Fruit fly (Drosophila melanogaster): ENCODE measurements around the gene CG7990.

The CG7990 gene

dm6 chrX:19216671-19217070 lies 14.9 kb upstream of the CG7990 start:
- no peak for TF ChIP-seq salr (GFP tag; optimal IDR thresholded peaks at IDR 0.05)
- TF ChIP-seq CG8632 (GFP tag; optimal IDR thresholded peaks at IDR 0.05) = no peak
- no peak for TF ChIP-seq ss (GFP tag; optimal IDR thresholded peaks at IDR 0.05)
- TF ChIP-seq CG8319 (GFP tag; optimal IDR thresholded peaks at IDR 0.05) = no peak
- no peak for TF ChIP-seq Sox15 (GFP tag; optimal IDR thresholded peaks at IDR 0.05)
- no peak for TF ChIP-seq CG11294 (GFP tag; IDR thresholded peaks at IDR 0.05)
- TF ChIP-seq spab (GFP tag; optimal IDR thresholded peaks at IDR 0.05) = no peak
- no peak for TF ChIP-seq Met (GFP tag; optimal IDR thresholded peaks at IDR 0.05)
- no peak for TF ChIP-seq esn (GFP tag; optimal IDR thresholded peaks at IDR 0.05)
- TF ChIP-seq CG32006 (GFP tag; optimal IDR thresholded peaks at IDR 0.05) = no peak
- TF ChIP-seq cyc (GFP tag; optimal IDR thresholded peaks at IDR 0.05) = no peak
- TF ChIP-seq CG3032 (tag; optimal IDR thresholded peaks at IDR 0.05) = no peak
- no peak for TF ChIP-seq Sox102F (GFP tag; optimal IDR thresholded peaks at IDR 0.05)
- TF ChIP-seq CG6163 (GFP tag; IDR thresholded peaks at IDR 0.05) = no peak
- no peak for TF ChIP-seq Hr39 (GFP tag; optimal IDR thresholded peaks at IDR 0.05)
- no peak for TF ChIP-seq eg (GFP tag; IDR thresholded peaks at IDR 0.05)
- no peak for TF ChIP-seq CG1621 (tag; optimal IDR thresholded peaks at IDR 0.05)
- no peak for TF ChIP-seq net (GFP tag; optimal IDR thresholded peaks at IDR 0.05)
- TF ChIP-seq acj6 (GFP tag; optimal IDR thresholded peaks at IDR 0.05) = no peak

dm6 chrX:19215215-19215614 lies 13.4 kb upstream of the CG7990 start, which contains the start of gene Muc18B:
Gene Muc18B, plus strand, starts transcription at chrX:19215515.
- no peak for TF ChIP-seq dsx (GFP tag; optimal IDR thresholded peaks at IDR 0.05; ENCODE audit: poor library complexity, severe bottlenecking)
- no peak for TF ChIP-seq Blimp-1 (GFP tag; optimal IDR thresholded peaks at IDR 0.05)
- no peak for TF ChIP-seq CG8632 (GFP tag; optimal IDR thresholded peaks at IDR 0.05)
- no peak for TF ChIP-seq CG3032 (tag; optimal IDR thresholded peaks at IDR 0.05)
- TF ChIP-seq Sox15 (GFP tag; optimal IDR thresholded peaks at IDR 0.05) = no peak
- no peak for TF ChIP-seq pdm3 (GFP tag; optimal IDR thresholded peaks at IDR 0.05)
- TF ChIP-seq fd85E (GFP tag; optimal IDR thresholded peaks at IDR 0.05) = no peak
- TF ChIP-seq CG8119 (GFP tag; IDR thresholded peaks at IDR 0.05) = no peak
- TF ChIP-seq CG9139 (GFP tag; optimal IDR thresholded peaks at IDR 0.05) = no peak
- no peak for TF ChIP-seq dac (GFP tag; optimal IDR thresholded peaks at IDR 0.05)
- no peak for TF ChIP-seq esn (GFP tag; optimal IDR thresholded peaks at IDR 0.05)
- TF ChIP-seq CG34406 (GFP tag; optimal IDR thresholded peaks at IDR 0.05) = no peak
- no peak for TF ChIP-seq Sox14 (GFP tag; optimal IDR thresholded peaks at IDR 0.05)
- no peak for TF ChIP-seq Eip75B (GFP tag; optimal IDR thresholded peaks at IDR 0.05)
- no peak for TF ChIP-seq Hr4 (GFP tag; optimal IDR thresholded peaks at IDR 0.05)
- no peak for TF ChIP-seq Met (GFP tag; optimal IDR thresholded peaks at IDR 0.05)
- no peak for TF ChIP-seq Gug (GFP tag; IDR thresholded peaks at IDR 0.05)
- no peak for TF ChIP-seq Hr39 (GFP tag; optimal IDR thresholded peaks at IDR 0.05)

DNA sequence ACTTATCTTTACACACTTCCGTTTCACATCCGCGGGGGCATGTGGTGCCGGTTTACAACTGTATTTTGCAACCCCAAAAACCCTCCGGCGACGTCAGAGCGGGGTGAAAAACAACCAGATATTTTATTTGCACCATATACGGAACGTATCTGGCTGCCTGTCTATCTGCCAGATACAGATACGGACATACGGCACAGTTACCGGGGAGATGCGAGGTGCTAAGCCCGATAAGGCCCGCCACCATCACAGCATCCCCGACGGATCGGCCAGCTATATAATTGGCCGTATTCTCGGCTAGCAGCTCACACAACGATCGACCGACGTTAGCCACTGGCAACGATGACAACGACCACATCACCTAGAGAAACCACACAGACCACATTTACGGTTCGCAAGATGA lies 11.2 kb upstream of the CG7990 start, which contains the start of gene Mur18B:
Mur18B (plus strand) TSS at position 301 of the 400 bp plus-strand sequence.
- TF ChIP-seq CG4318 (GFP tag; optimal IDR thresholded peaks at IDR 0.05) (no peak), dac (GFP tag; optimal IDR thresholded peaks at IDR 0.05) (no peak), CG34406 (GFP tag; optimal IDR thresholded peaks at IDR 0.05) (no peak), eg (GFP tag; IDR thresholded peaks at IDR 0.05) (no peak), cyc (GFP tag; optimal IDR thresholded peaks at IDR 0.05) (no peak), salr (GFP tag; optimal IDR thresholded peaks at IDR 0.05) (no peak), CG1621 (tag; optimal IDR thresholded peaks at IDR 0.05) (no peak), fd59A (GFP tag; optimal IDR thresholded peaks at IDR 0.05) (no peak), CG11294 (GFP tag; IDR thresholded peaks at IDR 0.05) (no peak), Hr38 (GFP tag; optimal IDR thresholded peaks at IDR 0.05) (no peak), fd85E (GFP tag; optimal IDR thresholded peaks at IDR 0.05) (no peak), achi (GFP tag; optimal IDR thresholded peaks at IDR 0.05) (no peak), Sox15 (GFP tag; optimal IDR thresholded peaks at IDR 0.05) (no peak), vri (GFP tag; optimal IDR thresholded peaks at IDR 0.05) (no peak), CG6276 (GFP tag; optimal IDR thresholded peaks at IDR 0.05) (no peak), Sox14 (GFP tag; optimal IDR thresholded peaks at IDR 0.05) (no peak), Lpt (GFP tag; optimal IDR thresholded peaks at IDR 0.05) (no peak), Met (GFP tag; optimal IDR thresholded peaks at IDR 0.05) (no peak)
